Fruit fly (Drosophila melanogaster) S2 (cell line): ENCODE data around the gene CG15888.

Experiments used
- CG8478 ChIP-seq: fragments of >200 bp; optimal IDR thresholded peaks from 2 replicates; lab custom pipeline; 2018
- CTCF ChIP-seq, 2 experiments: fragments of >200 bp; optimal IDR thresholded peaks; 2 replicates each; lab custom pipeline; 2018

dm6 chr3R:13261706-13262105, 24.6 kb downstream of the CG15888 start:
- TF ChIP-seq CG8478 (lab: Kevin White, UChicago) (no peak), CTCF (optimal IDR thresholded peaks at IDR 0.05; lab: Kevin White, UChicago) (no peak)
